Fruit fly (Drosophila melanogaster) whole organism, embryonic: Measurements from ENCODE around the gene Pcd.
A peak's percentile ranks its signal among the peaks of the same experiment; 100 is the strongest.

Experiments used
- ATbp ChIP-seq: fragments of 200-800 bp; sonication (Bioruptor generic); optimal IDR thresholded peaks from 2 replicates; lab custom pipeline; 2017; ENCODE audit warnings: missing biosample characterization, mild to moderate bottlenecking, missing genetic modification characterization, missing genetic modification reagents
- Ada2b ChIP-seq: fragments of 200-800 bp; sonication (Bioruptor generic); IDR thresholded peaks from 2 replicates; pipeline ENCODE4 v1.3.6; 2022; ENCODE audit warnings: missing biosample characterization, missing genetic modification characterization
- Aef1 ChIP-seq: fragments of 200-800 bp; sonication (Bioruptor generic); IDR thresholded peaks from 3 replicates; pipeline ENCODE4 v1.3.6; 2022; ENCODE audit warnings: missing biosample characterization, missing genetic modification characterization
- CG10321 ChIP-seq: fragments of 200-800 bp; sonication (Bioruptor generic); IDR thresholded peaks from 2 replicates; pipeline ENCODE4 v1.3.6; 2022; ENCODE audit warnings: missing biosample characterization, missing genetic modification characterization
- CG10366 ChIP-seq: fragments of 200-800 bp; sonication (Bioruptor generic); IDR thresholded peaks from 2 replicates; pipeline ENCODE4 v1.3.6; 2022; ENCODE audit warnings: missing biosample characterization, missing genetic modification characterization
- CG12659 ChIP-seq: fragments of 200-800 bp; sonication (Bioruptor generic); optimal IDR thresholded peaks from 3 replicates; lab custom pipeline; 2017; ENCODE audit warnings: mild to moderate bottlenecking, missing biosample characterization, missing genetic modification reagents, missing genetic modification characterization
- CG12942 ChIP-seq: fragments of 200-800 bp; sonication (Bioruptor generic); optimal IDR thresholded peaks from 3 replicates; lab custom pipeline; 2016; ENCODE audit warnings: missing biosample characterization, missing genetic modification characterization
- CG14860 ChIP-seq: fragments of 200-800 bp; sonication (Bioruptor generic); IDR thresholded peaks from 3 replicates; pipeline ENCODE4 v1.3.6; 2022; ENCODE audit warnings: missing biosample characterization, missing genetic modification characterization; ENCODE audit not compliant: partially characterized antibody
- CG16779 ChIP-seq: fragments of 200-800 bp; sonication (Bioruptor generic); IDR thresholded peaks from 2 replicates; pipeline ENCODE4 v1.3.6; 2022; ENCODE audit warnings: missing biosample characterization, missing genetic modification characterization
- CG1832 ChIP-seq: fragments of 200-800 bp; sonication (Bioruptor generic); optimal IDR thresholded peaks from 2 replicates; lab custom pipeline; 2017; ENCODE audit warnings: missing biosample characterization, mild to moderate bottlenecking, missing genetic modification characterization, inconsistent platforms
- CG2120 ChIP-seq: fragments of 200-800 bp; sonication (Bioruptor generic); optimal IDR thresholded peaks from 3 replicates; lab custom pipeline; 2016; ENCODE audit warnings: missing biosample characterization, missing genetic modification characterization
- CG2889 ChIP-seq: fragments of 200-800 bp; sonication (Bioruptor generic); IDR thresholded peaks from 3 replicates; pipeline ENCODE4 v1.3.6; 2022; ENCODE audit warnings: missing biosample characterization, missing genetic modification characterization
- CG3065 ChIP-seq: fragments of 200-800 bp; sonication (Bioruptor generic); optimal IDR thresholded peaks from 2 replicates; lab custom pipeline; 2016; ENCODE audit warnings: missing biosample characterization, missing genetic modification characterization
- CG32772 ChIP-seq: fragments of 200-800 bp; sonication (Bioruptor generic); IDR thresholded peaks from 2 replicates; pipeline ENCODE4 v1.3.6; 2022; ENCODE audit warnings: missing biosample characterization, missing genetic modification characterization
- CG4360 ChIP-seq: fragments of 200-800 bp; sonication (Bioruptor generic); IDR thresholded peaks from 2 replicates; pipeline ENCODE4 v1.3.6; 2022; ENCODE audit warnings: missing biosample characterization, missing genetic modification characterization
- CG4617 ChIP-seq: fragments of 200-800 bp; sonication (Bioruptor generic); optimal IDR thresholded peaks from 3 replicates; lab custom pipeline; 2016; ENCODE audit warnings: missing biosample characterization, missing genetic modification characterization, borderline replicate concordance
- CG6175 ChIP-seq: fragments of 200-800 bp; sonication (Bioruptor generic); IDR thresholded peaks from 3 replicates; pipeline ENCODE4 v1.3.6; 2022; ENCODE audit warnings: missing biosample characterization, missing genetic modification characterization
- CG6689 ChIP-seq: fragments of 200-800 bp; sonication (Bioruptor generic); IDR thresholded peaks from 2 replicates; pipeline ENCODE4 v1.3.6; 2022; ENCODE audit warnings: missing biosample characterization, missing genetic modification characterization
- CG7357 ChIP-seq: fragments of 200-800 bp; sonication (Bioruptor generic); IDR thresholded peaks from 3 replicates; pipeline ENCODE4 v1.3.6; 2022; ENCODE audit warnings: missing biosample characterization, missing genetic modification characterization
- CG8478 ChIP-seq: fragments of >200 bp; optimal IDR thresholded peaks from 2 replicates; lab custom pipeline; 2018
- D ChIP-seq, 2 experiments: fragments of 200-800 bp in 1 of 2; fragments of >200 bp in 1 of 2; sonication (Bioruptor generic) in 1 of 2; optimal IDR thresholded peaks; 2 replicates in 1 of 2; 3 replicates in 1 of 2; lab custom pipeline; 2017; ENCODE audit warnings: mild to moderate bottlenecking in 1 of 2, missing biosample characterization in 1 of 2, missing genetic modification characterization in 1 of 2, missing genetic modification reagents in 1 of 2
- Dfd ChIP-seq, 2 experiments: fragments of >200 bp; optimal IDR thresholded peaks; 2 replicates each; lab custom pipeline; 2017; ENCODE audit warnings: missing biosample characterization in 2 of 2, missing genetic modification characterization in 2 of 2
- Dll ChIP-seq: fragments of 200-800 bp; sonication (Bioruptor generic); IDR thresholded peaks from 4 replicates; pipeline ENCODE4 v1.3.6; 2022; ENCODE audit warnings: missing biosample characterization, missing genetic modification characterization; ENCODE audit not compliant: partially characterized antibody
- HLH4C ChIP-seq: fragments of 200-800 bp; sonication (Bioruptor generic); IDR thresholded peaks from 3 replicates; pipeline ENCODE4 v1.3.6; 2022; ENCODE audit warnings: missing biosample characterization, missing genetic modification characterization; ENCODE audit not compliant: partially characterized antibody
- Hr39 ChIP-seq: fragments of >200 bp; optimal IDR thresholded peaks from 2 replicates; lab custom pipeline; 2017
- MBD-R2 ChIP-seq: fragments of 200-800 bp; sonication (Bioruptor generic); IDR thresholded peaks from 2 replicates; pipeline ENCODE4 v1.3.6; 2022; ENCODE audit warnings: missing biosample characterization, missing genetic modification characterization
- MESR4 ChIP-seq: fragments of 200-800 bp; sonication (Bioruptor generic); optimal IDR thresholded peaks from 2 replicates; lab custom pipeline; 2018; ENCODE audit warnings: missing biosample characterization, mild to moderate bottlenecking, missing genetic modification characterization, moderate library complexity
- Med ChIP-seq: fragments of 200-800 bp; sonication (Bioruptor generic); peaks from one replicate; lab custom pipeline; 2016; ENCODE audit warnings: missing biosample characterization, missing genetic modification characterization, mild to moderate bottlenecking, inconsistent platforms, moderate library complexity
- Mrtf ChIP-seq: fragments of 200-800 bp; sonication (Bioruptor generic); IDR thresholded peaks from 3 replicates; pipeline ENCODE4 v1.3.6; 2022; ENCODE audit warnings: missing biosample characterization, missing genetic modification characterization
- Nf-YB ChIP-seq: fragments of 200-800 bp; sonication (Bioruptor generic); optimal IDR thresholded peaks from 3 replicates; lab custom pipeline; 2019; ENCODE audit warnings: missing biosample characterization, mild to moderate bottlenecking, missing genetic modification characterization, moderate library complexity
- Ptx1 ChIP-seq: fragments of 200-800 bp; sonication (Bioruptor generic); IDR thresholded peaks from 2 replicates; pipeline ENCODE4 v1.3.6; 2022; ENCODE audit warnings: missing biosample characterization, missing genetic modification characterization
- Scr ChIP-seq: fragments of 200-800 bp; sonication (Bioruptor generic); IDR thresholded peaks from 2 replicates; pipeline ENCODE4 v1.3.6; 2022; ENCODE audit warnings: missing biosample characterization, missing genetic modification characterization; ENCODE audit not compliant: partially characterized antibody
- Six4 ChIP-seq: fragments of 200-800 bp; sonication (Bioruptor generic); optimal IDR thresholded peaks from 2 replicates; lab custom pipeline; 2016; ENCODE audit warnings: missing biosample characterization, missing genetic modification characterization
- Xbp1 ChIP-seq: fragments of 200-800 bp; sonication (Bioruptor generic); optimal IDR thresholded peaks from 3 replicates; lab custom pipeline; 2016; ENCODE audit warnings: missing biosample characterization, mild to moderate bottlenecking, missing genetic modification characterization
- bsh ChIP-seq, 2 experiments: fragments of 200-800 bp; sonication (Bioruptor generic); optimal IDR thresholded peaks; 2 replicates each; lab custom pipeline; 2017 to 2018; ENCODE audit warnings: mild to moderate bottlenecking in 2 of 2, missing biosample characterization in 2 of 2, missing genetic modification characterization in 2 of 2, moderate library complexity in 1 of 2
- cg ChIP-seq: fragments of 200-800 bp; sonication (Bioruptor generic); optimal IDR thresholded peaks from 3 replicates; lab custom pipeline; 2019; ENCODE audit warnings: missing biosample characterization, mild to moderate bottlenecking, missing genetic modification characterization, moderate library complexity
- ci ChIP-seq: fragments of 200-800 bp; sonication (Bioruptor generic); IDR thresholded peaks from 3 replicates; pipeline ENCODE4 v1.3.6; 2022; ENCODE audit warnings: missing biosample characterization, missing genetic modification characterization
- dpn ChIP-seq, 2 experiments: fragments of 200-800 bp; sonication (Bioruptor generic); optimal IDR thresholded peaks; 3 replicates each; lab custom pipeline; 2016; ENCODE audit warnings: missing biosample characterization in 2 of 2, missing genetic modification characterization in 2 of 2
- esg ChIP-seq: fragments of 200-800 bp; sonication (Bioruptor generic); conservative IDR thresholded peaks from 2 replicates; pipeline ENCODE4 v1.3.6; 2022; ENCODE audit warnings: missing biosample characterization, missing genetic modification characterization
- ewg ChIP-seq: fragments of 200-800 bp; sonication (Bioruptor generic); optimal IDR thresholded peaks from 3 replicates; lab custom pipeline; 2017; ENCODE audit warnings: mild to moderate bottlenecking, missing biosample characterization, missing genetic modification reagents, missing genetic modification characterization
- gem ChIP-seq: fragments of 200-800 bp; sonication (Bioruptor generic); optimal IDR thresholded peaks from 2 replicates; lab custom pipeline; 2019; ENCODE audit warnings: missing biosample characterization, mild to moderate bottlenecking, missing genetic modification characterization, moderate library complexity
- gsb ChIP-seq: fragments of 200-800 bp; sonication (Bioruptor generic); IDR thresholded peaks from 2 replicates; pipeline ENCODE4 v1.3.6; 2022; ENCODE audit warnings: missing biosample characterization, missing genetic modification characterization
- jigr1 ChIP-seq: fragments of 200-800 bp; sonication (Bioruptor generic); IDR thresholded peaks from 3 replicates; pipeline ENCODE4 v1.3.6; 2022; ENCODE audit warnings: missing biosample characterization, missing genetic modification characterization
- nerfin-2 ChIP-seq: fragments of 200-800 bp; sonication (Bioruptor generic); IDR thresholded peaks from 2 replicates; pipeline ENCODE4 v1.3.6; 2022; ENCODE audit warnings: missing biosample characterization, missing genetic modification characterization; ENCODE audit not compliant: partially characterized antibody
- scrt ChIP-seq: fragments of 200-800 bp; sonication (Bioruptor generic); optimal IDR thresholded peaks from 2 replicates; lab custom pipeline; 2018; ENCODE audit warnings: missing biosample characterization, mild to moderate bottlenecking, missing genetic modification characterization, moderate library complexity
- sob ChIP-seq: fragments of 200-800 bp; sonication (Bioruptor generic); IDR thresholded peaks from 2 replicates; pipeline ENCODE4 v1.3.6; 2022; ENCODE audit warnings: missing biosample characterization, missing genetic modification characterization
- unc-4 ChIP-seq: fragments of 200-800 bp; sonication (Bioruptor generic); IDR thresholded peaks from 2 replicates; pipeline ENCODE4 v1.3.6; 2022; ENCODE audit warnings: missing biosample characterization, missing genetic modification characterization; ENCODE audit not compliant: partially characterized antibody
- unpg ChIP-seq: fragments of 200-800 bp; sonication (Bioruptor generic); optimal IDR thresholded peaks from 3 replicates; lab custom pipeline; 2018; ENCODE audit warnings: missing biosample characterization, mild to moderate bottlenecking, missing genetic modification characterization, moderate library complexity

The Pcd gene

DNA sequence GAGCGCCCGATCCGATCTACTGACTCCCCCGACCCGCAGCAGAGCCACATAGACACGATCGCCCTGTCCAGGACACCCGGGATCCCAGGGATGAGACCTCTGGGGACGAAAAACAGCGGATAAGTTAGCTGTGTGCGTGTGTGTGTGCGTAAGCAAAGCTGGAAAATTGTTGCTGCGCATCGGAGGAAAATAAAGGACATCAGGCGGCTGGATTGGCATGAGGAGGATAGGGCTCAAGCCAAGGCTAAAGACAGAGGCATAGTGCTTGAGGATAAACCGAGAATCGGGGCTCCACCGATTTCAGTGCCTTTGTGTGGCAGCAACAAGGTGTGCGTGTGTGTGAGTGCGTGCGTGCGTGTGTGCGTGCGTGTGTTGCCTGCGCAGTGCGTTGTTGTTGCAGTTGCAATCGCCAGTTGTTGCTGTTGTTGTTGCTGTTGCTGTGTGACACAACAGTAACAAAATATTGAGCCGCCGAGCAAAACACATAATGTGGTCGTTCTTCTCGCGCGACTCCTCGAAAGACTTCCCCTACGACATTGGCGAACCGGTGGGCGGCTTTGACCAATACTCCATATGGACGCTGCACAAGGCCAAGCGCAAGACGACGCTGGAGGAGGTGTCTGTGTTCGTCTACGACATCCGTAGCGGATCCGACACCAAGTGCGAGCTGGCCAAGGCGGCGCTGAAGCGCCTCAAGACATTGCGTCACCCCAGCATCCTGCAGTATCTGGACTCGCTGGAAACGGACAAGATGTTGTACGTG is 26.5 kb downstream of the Pcd start:
- TF ChIP-seq sob (GFP tag; lab: Robert Waterston, UW) (0 out of 2 replicates have a peak, but pooled peaks have one; percentile 8), CG12942 (no peak), Aef1 (GFP tag; lab: Robert Waterston, UW) (peak; percentile 16; the same call in 1 of the 3 replicates), Scr (GFP tag; lab: Robert Waterston, UW) (peak; percentile 50; the same call in 1 of the 2 replicates), D (optimal IDR thresholded peaks at IDR 0.05; lab: Kevin White, UChicago) (peak; percentile 6), D (GFP tag; optimal IDR thresholded peaks at IDR 0.05; lab: Kevin White, UChicago) (no peak), unc-4 (GFP tag; lab: Robert Waterston, UW) (0 out of 2 replicates have a peak, but pooled peaks have one; percentile 23), Dfd (GFP tag; optimal IDR thresholded peaks at IDR 0.05; lab: Kevin White, UChicago) (peak in 1 of 2 experiments; percentile 24), Med (peak; percentile 40), scrt (peak; percentile 18), CG8478 (lab: Kevin White, UChicago) (peak; percentile 95), CG10366 (0 out of 2 replicates have a peak, but pooled peaks have one; percentile 2), MESR4 (GFP tag; lab: Kevin White, UChicago) (peak; percentile 88), HLH4C (GFP tag; lab: Robert Waterston, UW) (0 out of 3 replicates have a peak, but pooled peaks have one; percentile 3), CG14860 (GFP tag; lab: Robert Waterston, UW) (0 out of 3 replicates have a peak, but pooled peaks have one; percentile 5), CG10321 (GFP tag; lab: Robert Waterston, UW) (no peak), nerfin-2 (GFP tag; lab: Robert Waterston, UW) (0 out of 2 replicates have a peak, but pooled peaks have one; percentile 34), MBD-R2 (GFP tag; lab: Robert Waterston, UW) (0 out of 2 replicates have a peak, but pooled peaks have one; percentile 33), CG1832 (GFP tag; lab: Kevin White, UChicago) (no peak), CG4617 (GFP tag; lab: Kevin White, UChicago) (peak; percentile 67), Dll (peak; percentile 76; the same call in 2 of the 4 replicates), Hr39 (lab: Kevin White, UChicago) (peak; percentile 99), CG6175 (0 out of 3 replicates have a peak, but pooled peaks have one; percentile 26), gem (tag; lab: Kevin White, UChicago) (no peak), CG4360 (GFP tag; lab: Robert Waterston, UW) (peak; percentile 90), cg (GFP tag; lab: Kevin White, UChicago) (peak; percentile 95), CG2120 (no peak)

DNA sequence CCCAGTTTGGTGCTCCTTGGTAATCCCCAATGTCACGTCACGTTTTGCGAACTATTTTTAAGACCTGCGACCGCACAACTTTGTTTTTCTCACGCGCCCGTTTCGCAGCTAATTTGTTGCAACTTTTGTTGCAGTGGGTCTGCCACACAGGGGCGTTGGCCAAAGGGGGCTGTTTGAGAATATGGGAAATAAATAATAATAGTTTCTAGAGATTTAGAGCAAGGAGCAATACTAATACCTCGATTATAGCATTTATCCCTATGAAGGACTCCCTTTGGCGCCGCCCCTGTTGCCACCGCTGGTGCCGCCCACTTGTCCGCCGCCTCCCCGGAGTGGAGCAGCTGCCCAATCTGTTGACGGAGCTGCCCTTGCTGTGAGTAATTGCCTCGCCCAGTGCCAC is 32.3 kb downstream of the Pcd start:
- TF ChIP-seq Ada2b (GFP tag; lab: Robert Waterston, UW) (no peak), ewg (GFP tag; lab: Kevin White, UChicago) (peak; percentile 17), jigr1 (GFP tag; lab: Robert Waterston, UW) (0 out of 3 replicates have a peak, but pooled peaks have one; percentile 30), CG12659 (GFP tag; lab: Kevin White, UChicago) (peak; percentile 1), Nf-YB (GFP tag; lab: Kevin White, UChicago) (no peak), esg (0 out of 2 replicates have a peak, but pooled peaks have one; percentile 21), CG6689 (GFP tag; lab: Robert Waterston, UW) (peak; percentile 30; the same call in 1 of the 2 replicates), ci (peak; percentile 68), Ptx1 (peak; percentile 23; the same call in 1 of the 2 replicates), Six4 (GFP tag; lab: Kevin White, UChicago) (no peak), bsh (GFP tag; optimal IDR thresholded peaks at IDR 0.05; lab: Kevin White, UChicago) (peak in 1 of 2 experiments; percentile 4), CG2889 (no peak), Xbp1 (GFP tag; lab: Kevin White, UChicago) (peak; percentile 31), CG3065 (GFP tag; lab: Kevin White, UChicago) (no peak), ATbp (GFP tag; lab: Kevin White, UChicago) (peak; percentile 46), CG32772 (peak; percentile 52), CG16779 (GFP tag; lab: Robert Waterston, UW) (no peak), Mrtf (GFP tag; lab: Robert Waterston, UW) (peak; percentile 32; the same call in 1 of the 3 replicates), dpn (GFP tag; optimal IDR thresholded peaks at IDR 0.05; lab: Kevin White, UChicago) (peak in 1 of 2 experiments; percentile 21), CG7357 (GFP tag; lab: Robert Waterston, UW) (0 out of 3 replicates have a peak, but pooled peaks have one; percentile 26), Med (peak; percentile 55), unpg (peak; percentile 19), gsb (GFP tag; lab: Robert Waterston, UW) (no peak)
